Fruit fly (Drosophila melanogaster) whole organism, embryonic: ENCODE results near the gene Invadolysin.

ENCODE experiments used
- ATbp ChIP-seq: fragments of 200-800 bp; sonication (Bioruptor generic); optimal IDR thresholded peaks from 2 replicates; lab custom pipeline; 2017; ENCODE audit warnings: missing biosample characterization, mild to moderate bottlenecking, missing genetic modification characterization, missing genetic modification reagents
- CG1024 ChIP-seq: fragments of 200-800 bp; sonication (Bioruptor generic); IDR thresholded peaks from 2 replicates; pipeline ENCODE4 v1.3.6; 2022; ENCODE audit warnings: missing biosample characterization, missing genetic modification characterization
- CG10654 ChIP-seq: fragments of 200-800 bp; sonication (Bioruptor generic); optimal IDR thresholded peaks from 2 replicates; lab custom pipeline; 2016; ENCODE audit warnings: missing biosample characterization, missing genetic modification characterization
- CG10979 ChIP-seq: fragments of 200-800 bp; sonication (Bioruptor generic); optimal IDR thresholded peaks from 2 replicates; lab custom pipeline; 2018; ENCODE audit warnings: missing biosample characterization, mild to moderate bottlenecking, missing genetic modification characterization, moderate library complexity
- CG12391 ChIP-seq: fragments of 200-800 bp; sonication (Bioruptor generic); optimal IDR thresholded peaks from 3 replicates; lab custom pipeline; 2018; ENCODE audit warnings: missing biosample characterization, mild to moderate bottlenecking, missing genetic modification characterization, moderate library complexity
- CG13624 ChIP-seq: fragments of 200-800 bp; sonication (Bioruptor generic); optimal IDR thresholded peaks from 2 replicates; lab custom pipeline; 2016; ENCODE audit warnings: missing biosample characterization, missing genetic modification characterization
- CG13894 ChIP-seq: fragments of 200-800 bp; sonication (Bioruptor generic); optimal IDR thresholded peaks from 3 replicates; lab custom pipeline; 2018; ENCODE audit warnings: missing biosample characterization, mild to moderate bottlenecking, missing genetic modification characterization, moderate library complexity
- CG18599 ChIP-seq: fragments of 200-800 bp; sonication (Bioruptor generic); optimal IDR thresholded peaks from 3 replicates; lab custom pipeline; 2017; ENCODE audit warnings: missing biosample characterization, missing genetic modification characterization, mild to moderate bottlenecking, moderate library complexity, missing genetic modification reagents
- CG2120 ChIP-seq: fragments of 200-800 bp; sonication (Bioruptor generic); optimal IDR thresholded peaks from 3 replicates; lab custom pipeline; 2016; ENCODE audit warnings: missing biosample characterization, missing genetic modification characterization
- CG2678 ChIP-seq: fragments of 200-800 bp; sonication (Bioruptor generic); optimal IDR thresholded peaks from 3 replicates; lab custom pipeline; 2019; ENCODE audit warnings: missing biosample characterization, mild to moderate bottlenecking, missing genetic modification characterization, moderate library complexity
- CG30403 ChIP-seq: fragments of 200-800 bp; sonication (Bioruptor generic); optimal IDR thresholded peaks from 3 replicates; lab custom pipeline; 2016; ENCODE audit warnings: missing biosample characterization, missing genetic modification characterization
- CG31441 ChIP-seq: fragments of 200-800 bp; sonication (Bioruptor generic); IDR thresholded peaks from 2 replicates; pipeline ENCODE4 v1.3.6; 2022; ENCODE audit warnings: missing biosample characterization, missing genetic modification characterization
- CG32772 ChIP-seq: fragments of 200-800 bp; sonication (Bioruptor generic); IDR thresholded peaks from 2 replicates; pipeline ENCODE4 v1.3.6; 2022; ENCODE audit warnings: missing biosample characterization, missing genetic modification characterization
- CG3281 ChIP-seq: fragments of 200-800 bp; sonication (Bioruptor generic); optimal IDR thresholded peaks from 3 replicates; lab custom pipeline; 2017; ENCODE audit warnings: missing biosample characterization, mild to moderate bottlenecking, missing genetic modification characterization
- CG4328 ChIP-seq: fragments of 200-800 bp; sonication (Bioruptor generic); optimal IDR thresholded peaks from 3 replicates; lab custom pipeline; 2017; ENCODE audit warnings: missing biosample characterization, missing genetic modification reagents, missing genetic modification characterization
- CG43689 ChIP-seq: fragments of 200-800 bp; sonication (Bioruptor generic); IDR thresholded peaks from 2 replicates; pipeline ENCODE4 v1.3.6; 2022; ENCODE audit warnings: missing biosample characterization, missing genetic modification characterization
- CG4424 ChIP-seq: fragments of 200-800 bp; sonication (Bioruptor generic); optimal IDR thresholded peaks from 3 replicates; lab custom pipeline; 2016; ENCODE audit warnings: missing biosample characterization, missing genetic modification characterization
- CG4707 ChIP-seq: fragments of 200-800 bp; sonication (Bioruptor generic); optimal IDR thresholded peaks from 2 replicates; lab custom pipeline; 2018; ENCODE audit warnings: missing biosample characterization, mild to moderate bottlenecking, missing genetic modification characterization, moderate library complexity
- CG8388 ChIP-seq: fragments of 200-800 bp; sonication (Bioruptor generic); optimal IDR thresholded peaks from 2 replicates; lab custom pipeline; 2019; ENCODE audit warnings: missing biosample characterization, mild to moderate bottlenecking, missing genetic modification characterization, moderate library complexity
- CG8924 ChIP-seq: fragments of 200-800 bp; optimal IDR thresholded peaks from 3 replicates; lab custom pipeline; 2019; ENCODE audit warnings: missing biosample characterization, mild to moderate bottlenecking, missing genetic modification characterization, moderate library complexity
- Hmx ChIP-seq: fragments of 200-800 bp; sonication (Bioruptor generic); optimal IDR thresholded peaks from 2 replicates; lab custom pipeline; 2016; ENCODE audit warnings: missing biosample characterization, missing genetic modification characterization
- Lpt ChIP-seq: fragments of >200 bp; optimal IDR thresholded peaks from 2 replicates; lab custom pipeline; 2018; ENCODE audit warnings: missing biosample characterization, missing genetic modification characterization
- Oli ChIP-seq: fragments of 200-800 bp; sonication (Bioruptor generic); optimal IDR thresholded peaks from 2 replicates; lab custom pipeline; 2018; ENCODE audit warnings: missing biosample characterization, mild to moderate bottlenecking, missing genetic modification characterization, moderate library complexity
- Ravus ChIP-seq: fragments of 200-800 bp; sonication (Bioruptor generic); IDR thresholded peaks from 2 replicates; pipeline ENCODE4 v1.3.6; 2022; ENCODE audit warnings: missing biosample characterization, missing genetic modification characterization
- Six4 ChIP-seq: fragments of 200-800 bp; sonication (Bioruptor generic); optimal IDR thresholded peaks from 2 replicates; lab custom pipeline; 2016; ENCODE audit warnings: missing biosample characterization, missing genetic modification characterization
- amos ChIP-seq: fragments of 200-800 bp; sonication (Bioruptor generic); IDR thresholded peaks from 2 replicates; pipeline ENCODE4 v1.3.6; 2022; ENCODE audit warnings: missing biosample characterization, missing genetic modification characterization; ENCODE audit not compliant: partially characterized antibody
- ato ChIP-seq: fragments of 200-800 bp; sonication (Bioruptor generic); IDR thresholded peaks from 2 replicates; pipeline ENCODE4 v1.3.6; 2022; ENCODE audit warnings: missing biosample characterization, missing genetic modification characterization; ENCODE audit not compliant: partially characterized antibody
- bab2 ChIP-seq: fragments of 200-800 bp; sonication (Bioruptor generic); optimal IDR thresholded peaks from 2 replicates; lab custom pipeline; 2016; ENCODE audit warnings: missing biosample characterization, missing genetic modification characterization
- chm ChIP-seq: fragments of 200-800 bp; sonication (Bioruptor generic); IDR thresholded peaks from 2 replicates; pipeline ENCODE4 v1.3.6; 2022; ENCODE audit warnings: missing biosample characterization, missing genetic modification characterization
- dati ChIP-seq: fragments of 200-800 bp; sonication (Bioruptor generic); IDR thresholded peaks from 2 replicates; pipeline ENCODE4 v1.3.6; 2022; ENCODE audit warnings: missing biosample characterization, missing genetic modification characterization
- disco-r ChIP-seq: fragments of 200-800 bp; sonication (Bioruptor generic); optimal IDR thresholded peaks from 2 replicates; lab custom pipeline; 2016; ENCODE audit warnings: missing biosample characterization, missing genetic modification characterization
- dysf ChIP-seq: fragments of 200-800 bp; sonication (Bioruptor generic); IDR thresholded peaks from 3 replicates; pipeline ENCODE4 v1.3.6; 2022; ENCODE audit warnings: missing biosample characterization, missing genetic modification characterization
- emc ChIP-seq: fragments of 200-800 bp; sonication (Bioruptor generic); optimal IDR thresholded peaks from 2 replicates; lab custom pipeline; 2016; ENCODE audit warnings: missing biosample characterization, missing genetic modification characterization
- ems ChIP-seq: fragments of 200-800 bp; sonication (Bioruptor generic); optimal IDR thresholded peaks from 3 replicates; lab custom pipeline; 2016; ENCODE audit warnings: missing biosample characterization, missing genetic modification characterization
- fd96Cb ChIP-seq: fragments of 200-800 bp; sonication (Bioruptor generic); optimal IDR thresholded peaks from 2 replicates; lab custom pipeline; 2018; ENCODE audit warnings: missing biosample characterization, mild to moderate bottlenecking, missing genetic modification characterization, moderate library complexity
- fru ChIP-seq: fragments of >200 bp; optimal IDR thresholded peaks from 2 replicates; lab custom pipeline; 2017
- hth ChIP-seq: fragments of >200 bp; optimal IDR thresholded peaks from 2 replicates; lab custom pipeline; 2017; ENCODE audit warnings: inconsistent platforms
- ind ChIP-seq: fragments of 200-800 bp; sonication (Bioruptor generic); optimal IDR thresholded peaks from 3 replicates; lab custom pipeline; 2016; ENCODE audit warnings: missing biosample characterization, missing genetic modification characterization
- inv ChIP-seq: fragments of 200-800 bp; sonication (Bioruptor generic); IDR thresholded peaks from 2 replicates; pipeline ENCODE4 v1.3.6; 2022; ENCODE audit warnings: missing biosample characterization, missing genetic modification characterization; ENCODE audit not compliant: partially characterized antibody
- jing ChIP-seq: fragments of 200-800 bp; sonication (Bioruptor generic); optimal IDR thresholded peaks from 2 replicates; lab custom pipeline; 2018; ENCODE audit warnings: missing biosample characterization, mild to moderate bottlenecking, missing genetic modification characterization
- lola ChIP-seq, 3 experiments: fragments of >200 bp in 2 of 3; fragments of 200-800 bp in 1 of 3; sonication (Bioruptor generic) in 1 of 3; optimal IDR thresholded peaks; 2 replicates each; lab custom pipeline; 2017 to 2019; ENCODE audit warnings: missing biosample characterization in 3 of 3, missing genetic modification characterization in 3 of 3, mild to moderate bottlenecking in 1 of 3, moderate library complexity in 1 of 3
- maf-S ChIP-seq: fragments of 200-800 bp; sonication (Bioruptor generic); optimal IDR thresholded peaks from 2 replicates; lab custom pipeline; 2016; ENCODE audit warnings: missing biosample characterization, missing genetic modification characterization
- mld ChIP-seq: fragments of 200-800 bp; sonication (Bioruptor generic); IDR thresholded peaks from 3 replicates; pipeline ENCODE4 v1.3.6; 2022; ENCODE audit warnings: missing biosample characterization, missing genetic modification characterization; ENCODE audit not compliant: partially characterized antibody
- pum ChIP-seq: fragments of 200-800 bp; sonication (Bioruptor generic); optimal IDR thresholded peaks from 2 replicates; lab custom pipeline; 2016; ENCODE audit warnings: missing biosample characterization, missing genetic modification characterization
- repo ChIP-seq: fragments of 200-800 bp; sonication (Bioruptor generic); optimal IDR thresholded peaks from 2 replicates; lab custom pipeline; 2016; ENCODE audit warnings: missing biosample characterization, missing genetic modification characterization
- run ChIP-seq: fragments of 200-800 bp; sonication (Bioruptor generic); optimal IDR thresholded peaks from 3 replicates; lab custom pipeline; 2018; ENCODE audit warnings: missing biosample characterization, mild to moderate bottlenecking, missing genetic modification characterization
- sna ChIP-seq: fragments of 200-800 bp; sonication (Bioruptor generic); IDR thresholded peaks from 2 replicates; pipeline ENCODE4 v1.3.6; 2022; ENCODE audit warnings: missing biosample characterization, missing genetic modification characterization; ENCODE audit not compliant: partially characterized antibody
- stwl ChIP-seq: fragments of 200-800 bp; sonication (Bioruptor generic); optimal IDR thresholded peaks from 3 replicates; lab custom pipeline; 2018; ENCODE audit warnings: missing biosample characterization, mild to moderate bottlenecking, missing genetic modification characterization, moderate library complexity
- unpg ChIP-seq: fragments of 200-800 bp; sonication (Bioruptor generic); optimal IDR thresholded peaks from 3 replicates; lab custom pipeline; 2018; ENCODE audit warnings: missing biosample characterization, mild to moderate bottlenecking, missing genetic modification characterization, moderate library complexity

The Invadolysin gene

dm6 chr3R:10111150-10111814, 33.2 kb upstream of the Invadolysin start (continued):
- TF ChIP-seq CG4707 (GFP tag; lab: Kevin White, UChicago) (no peak), stwl (tag; lab: Kevin White, UChicago) (no peak)
- TF ChIP-seq, all 482 proteins: peak for 11

DNA sequence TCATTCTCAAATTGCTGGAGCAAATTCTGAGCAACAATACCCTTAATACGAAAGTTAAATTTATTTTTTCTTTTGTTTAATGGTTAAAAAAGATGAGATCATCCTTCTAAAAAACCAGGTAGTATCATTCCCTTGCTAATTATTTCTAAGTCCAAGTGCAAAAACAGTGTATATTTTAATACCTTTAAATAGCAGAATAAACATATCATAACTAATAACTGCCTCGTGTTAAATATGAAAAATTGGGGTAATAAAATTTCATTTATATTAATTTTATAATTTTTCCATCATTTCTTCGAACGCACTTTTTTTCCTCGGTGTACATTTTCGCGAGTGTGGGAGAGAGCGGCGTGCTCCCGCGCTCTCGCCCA, 32.7 kb upstream of the Invadolysin start:
- no peak for TF ChIP-seq ato (GFP tag; lab: Robert Waterston, UW)
- TF ChIP-seq hth, result no peak
- TF ChIP-seq repo (GFP tag; lab: Kevin White, UChicago), result no peak
- TF ChIP-seq emc (GFP tag; lab: Kevin White, UChicago), result no peak
- TF ChIP-seq ems (GFP tag; lab: Kevin White, UChicago), result no peak
- TF ChIP-seq CG18599 (GFP tag; lab: Kevin White, UChicago), result no peak
- peak; percentile 2 for TF ChIP-seq CG8924 (tag; lab: Kevin White, UChicago)
- no peak for TF ChIP-seq pum (GFP tag; lab: Kevin White, UChicago)
- peak; percentile 24 for TF ChIP-seq Oli (tag; lab: Kevin White, UChicago)
- TF ChIP-seq run, result no peak
- TF ChIP-seq mld, result no peak
- TF ChIP-seq CG43689 (GFP tag; lab: Robert Waterston, UW), result no peak
- no peak for TF ChIP-seq CG10654 (GFP tag; lab: Kevin White, UChicago)
- TF ChIP-seq Ravus (GFP tag; lab: Robert Waterston, UW), result no peak
- peak; percentile 50 for TF ChIP-seq CG10979 (tag; lab: Kevin White, UChicago)
- no peak for TF ChIP-seq maf-S
- TF ChIP-seq Six4 (GFP tag; lab: Kevin White, UChicago), result no peak
- TF ChIP-seq jing (GFP tag; lab: Kevin White, UChicago), result no peak
- no peak for TF ChIP-seq dati
- TF ChIP-seq fru (lab: Kevin White, UChicago), result no peak
- TF ChIP-seq CG12391, result peak; percentile 4
- no peak for TF ChIP-seq chm (GFP tag; lab: Robert Waterston, UW)
- TF ChIP-seq CG4424 (GFP tag; lab: Kevin White, UChicago), result peak; percentile 39
- no peak for TF ChIP-seq bab2 (GFP tag; lab: Kevin White, UChicago)
- no peak for TF ChIP-seq CG2120 (GFP tag; lab: Kevin White, UChicago)
- 0 out of 3 replicates have a peak, but pooled peaks have one; percentile 16 for TF ChIP-seq dysf (GFP tag; lab: Robert Waterston, UW)
- peak; percentile 45 for TF ChIP-seq CG31441 (GFP tag; lab: Robert Waterston, UW)
- no peak for TF ChIP-seq sna (GFP tag; lab: Robert Waterston, UW)
- TF ChIP-seq CG32772 (GFP tag; lab: Robert Waterston, UW), result no peak
- TF ChIP-seq Lpt, result no peak
- no peak for TF ChIP-seq CG1024 (GFP tag; lab: Robert Waterston, UW)
- no peak for TF ChIP-seq ATbp
- peak in 1 of 3 experiments; percentile 40 for TF ChIP-seq lola (GFP tag; optimal IDR thresholded peaks at IDR 0.05; lab: Kevin White, UChicago)
- no peak for TF ChIP-seq CG13894 (tag; lab: Kevin White, UChicago)
- peak; percentile 13 for TF ChIP-seq CG8388 (GFP tag; lab: Kevin White, UChicago)
- peak; percentile 4 for TF ChIP-seq ind (GFP tag; lab: Kevin White, UChicago)
- TF ChIP-seq CG13624 (GFP tag; lab: Kevin White, UChicago), result no peak
- peak; percentile 30 for TF ChIP-seq fd96Cb (tag; lab: Kevin White, UChicago)
- no peak for TF ChIP-seq disco-r (GFP tag; lab: Kevin White, UChicago)
- TF ChIP-seq amos, result no peak
- peak; percentile 4 for TF ChIP-seq CG3281 (GFP tag; lab: Kevin White, UChicago)
- TF ChIP-seq CG2678 (tag; lab: Kevin White, UChicago), result peak; percentile 30
- TF ChIP-seq CG4328 (GFP tag; lab: Kevin White, UChicago), result no peak
- TF ChIP-seq inv (GFP tag; lab: Robert Waterston, UW), result no peak
- TF ChIP-seq CG30403 (GFP tag; lab: Kevin White, UChicago), result peak; percentile 44
- TF ChIP-seq Hmx, result no peak
- TF ChIP-seq unpg (GFP tag; lab: Kevin White, UChicago), result peak; percentile 27
